Fruit fly (Drosophila melanogaster) whole organism, wandering third instar larva: Measurements from ENCODE around the gene norpA.

Source experiments
- Abd-B ChIP-seq: fragments of >200 bp; optimal IDR thresholded peaks from 2 replicates; lab custom pipeline; 2017; ENCODE audit warnings: missing biosample characterization, missing genetic modification characterization
- CG32264 ChIP-seq: fragments of 200-800 bp; sonication (Bioruptor generic); optimal IDR thresholded peaks from 2 replicates; lab custom pipeline; 2016; ENCODE audit warnings: missing biosample characterization, missing genetic modification characterization
- CG9705 ChIP-seq: fragments of 200-800 bp; sonication (Bioruptor generic); optimal IDR thresholded peaks from 2 replicates; lab custom pipeline; 2018; ENCODE audit warnings: missing biosample characterization, mild to moderate bottlenecking, missing genetic modification characterization
- CrebA ChIP-seq: fragments of 200-800 bp; sonication (Bioruptor generic); optimal IDR thresholded peaks from 2 replicates; lab custom pipeline; 2016; ENCODE audit warnings: missing biosample characterization, mild to moderate bottlenecking, missing genetic modification characterization, borderline replicate concordance
- Dfd ChIP-seq: fragments of >200 bp; optimal IDR thresholded peaks from 2 replicates; lab custom pipeline; 2017; ENCODE audit warnings: missing biosample characterization, missing genetic modification characterization
- Dif ChIP-seq: fragments of 200-275, 200-300 bp; sonication (Bioruptor generic); optimal IDR thresholded peaks from 2 replicates; lab custom pipeline; 2018; ENCODE audit warnings: missing biosample characterization, missing genetic modification characterization; ENCODE audit not compliant: partially characterized antibody
- GATAd ChIP-seq: sonication (Bioruptor generic); optimal IDR thresholded peaks from 2 replicates; lab custom pipeline; 2016; ENCODE audit warnings: missing biosample characterization, missing genetic modification characterization
- HLH106 ChIP-seq: fragments of 200-800 bp; optimal IDR thresholded peaks from 3 replicates; lab custom pipeline; 2019; ENCODE audit warnings: missing biosample characterization, mild to moderate bottlenecking, missing genetic modification characterization, moderate library complexity
- Hnf4 ChIP-seq: fragments of 200-800 bp; sonication (Bioruptor generic); optimal IDR thresholded peaks from 2 replicates; lab custom pipeline; 2016; ENCODE audit warnings: missing biosample characterization, mild to moderate bottlenecking, missing genetic modification characterization
- Hr78 ChIP-seq: fragments of >200 bp; optimal IDR thresholded peaks from 2 replicates; lab custom pipeline; 2017; ENCODE audit warnings: missing biosample characterization, missing genetic modification characterization
- Hr83 ChIP-seq: fragments of 200-300 bp; sonication (Bioruptor generic); optimal IDR thresholded peaks from 2 replicates; lab custom pipeline; 2016; ENCODE audit warnings: missing biosample characterization, mild to moderate bottlenecking, missing genetic modification characterization, moderate library complexity; ENCODE audit not compliant: poor library complexity, severe bottlenecking
- Jra ChIP-seq: sonication (Bioruptor generic); optimal IDR thresholded peaks from 2 replicates; lab custom pipeline; 2016; ENCODE audit warnings: missing biosample characterization, missing genetic modification characterization
- Mio ChIP-seq: sonication (Bioruptor generic); optimal IDR thresholded peaks from 2 replicates; lab custom pipeline; 2016; ENCODE audit warnings: missing biosample characterization, missing genetic modification characterization
- Myc ChIP-seq: fragments of >200 bp; optimal IDR thresholded peaks from 2 replicates; lab custom pipeline; 2017
- N ChIP-seq: fragments of >200 bp; optimal IDR thresholded peaks from 2 replicates; lab custom pipeline; 2018; ENCODE audit warnings: missing biosample characterization, missing external identifiers, missing genetic modification characterization
- OdsH ChIP-seq: fragments of 200-800 bp; sonication (Bioruptor generic); optimal IDR thresholded peaks from 2 replicates; lab custom pipeline; 2016; ENCODE audit warnings: missing biosample characterization, mild to moderate bottlenecking, missing genetic modification characterization
- Rel ChIP-seq, 2 experiments: fragments of 200-800 bp; sonication (Bioruptor generic) in 1 of 2; optimal IDR thresholded peaks; 2 replicates in 1 of 2; 3 replicates in 1 of 2; lab custom pipeline; 2016 to 2019; ENCODE audit warnings: mild to moderate bottlenecking in 2 of 2, missing biosample characterization in 2 of 2, missing genetic modification characterization in 2 of 2, moderate library complexity in 1 of 2
- Sp1 ChIP-seq: fragments of 200-800 bp; sonication (Bioruptor generic); optimal IDR thresholded peaks from 3 replicates; lab custom pipeline; 2019; ENCODE audit warnings: missing biosample characterization, mild to moderate bottlenecking, missing genetic modification characterization, moderate library complexity
- Vsx2 ChIP-seq: fragments of 200-300, 225-300 bp; sonication (Bioruptor generic); optimal IDR thresholded peaks from 2 replicates; lab custom pipeline; 2018; ENCODE audit warnings: missing biosample characterization, missing genetic modification characterization; ENCODE audit not compliant: partially characterized antibody
- br ChIP-seq: fragments of 200-800 bp; sonication (Bioruptor generic); optimal IDR thresholded peaks from 2 replicates; lab custom pipeline; 2016; ENCODE audit warnings: missing biosample characterization, missing genetic modification characterization
- brk ChIP-seq: fragments of 200-800 bp; sonication (Bioruptor generic); optimal IDR thresholded peaks from 2 replicates; lab custom pipeline; 2016; ENCODE audit warnings: missing biosample characterization, mild to moderate bottlenecking, missing genetic modification characterization
- dl ChIP-seq, 2 experiments: fragments of 175-275, 200-275 bp in 1 of 2; fragments of 200-275 bp in 1 of 2; sonication (Bioruptor generic); optimal IDR thresholded peaks; lab custom pipeline; 2018; ENCODE audit warnings: mild to moderate bottlenecking in 2 of 2, missing biosample characterization in 2 of 2, missing genetic modification characterization in 2 of 2, moderate library complexity in 2 of 2; ENCODE audit not compliant: partially characterized antibody in 2 of 2, insufficient read depth in 1 of 2
- dmrt93B ChIP-seq: fragments of 200-800 bp; sonication (Bioruptor generic); optimal IDR thresholded peaks from 2 replicates; lab custom pipeline; 2018; ENCODE audit warnings: missing biosample characterization, mild to moderate bottlenecking, missing genetic modification characterization
- dsf ChIP-seq: sonication (Bioruptor generic); optimal IDR thresholded peaks from 2 replicates; lab custom pipeline; 2016; ENCODE audit warnings: missing biosample characterization, missing genetic modification characterization, borderline replicate concordance
- ey ChIP-seq: fragments of 200-800 bp; sonication (Bioruptor generic); optimal IDR thresholded peaks from 2 replicates; lab custom pipeline; 2016; ENCODE audit warnings: missing biosample characterization, missing genetic modification characterization
- foxo ChIP-seq, 2 experiments: fragments of 200-800 bp; sonication (Bioruptor generic); optimal IDR thresholded peaks; 2 replicates in 1 of 2; 3 replicates in 1 of 2; lab custom pipeline; 2016 to 2017; ENCODE audit warnings: missing biosample characterization in 2 of 2, missing genetic modification characterization in 2 of 2
- fru ChIP-seq: fragments of 200-800 bp; sonication (Bioruptor generic); optimal IDR thresholded peaks from 3 replicates; lab custom pipeline; 2016; ENCODE audit warnings: missing biosample characterization, mild to moderate bottlenecking, missing genetic modification characterization
- h ChIP-seq: fragments of 200-800 bp; sonication (Bioruptor generic); optimal IDR thresholded peaks from 3 replicates; lab custom pipeline; 2016; ENCODE audit warnings: missing biosample characterization, mild to moderate bottlenecking, missing genetic modification characterization
- jim ChIP-seq: fragments of 175-275, 200-325 bp; sonication (Bioruptor generic); optimal IDR thresholded peaks from 2 replicates; lab custom pipeline; 2016; ENCODE audit warnings: missing biosample characterization, mild to moderate bottlenecking, missing genetic modification characterization
- lola ChIP-seq: fragments of >200 bp; optimal IDR thresholded peaks from 2 replicates; lab custom pipeline; 2017; ENCODE audit warnings: missing biosample characterization, missing genetic modification characterization
- pan ChIP-seq: fragments of >200 bp; optimal IDR thresholded peaks from 2 replicates; lab custom pipeline; 2017
- psq ChIP-seq: fragments of 200-800 bp; sonication (Bioruptor generic); optimal IDR thresholded peaks from 3 replicates; lab custom pipeline; 2017; ENCODE audit warnings: missing biosample characterization, mild to moderate bottlenecking, missing genetic modification characterization, moderate library complexity
- rgr ChIP-seq: fragments of 200-800 bp; sonication (Bioruptor generic); optimal IDR thresholded peaks from 3 replicates; lab custom pipeline; 2016; ENCODE audit warnings: missing biosample characterization, mild to moderate bottlenecking, missing genetic modification characterization
- sage ChIP-seq: fragments of 200-800 bp; sonication (Bioruptor generic); optimal IDR thresholded peaks from 2 replicates; lab custom pipeline; 2016; ENCODE audit warnings: missing biosample characterization, mild to moderate bottlenecking, missing genetic modification characterization
- sv ChIP-seq: fragments of 200-800 bp; sonication (Bioruptor generic); optimal IDR thresholded peaks from 3 replicates; lab custom pipeline; 2016; ENCODE audit warnings: missing biosample characterization, missing genetic modification characterization
- tai ChIP-seq: sonication (Bioruptor generic); optimal IDR thresholded peaks from 2 replicates; lab custom pipeline; 2016; ENCODE audit warnings: missing biosample characterization, missing genetic modification characterization
- usp ChIP-seq: fragments of >200 bp; optimal IDR thresholded peaks from 2 replicates; lab custom pipeline; 2017; ENCODE audit warnings: missing biosample characterization, missing genetic modification characterization
- woc ChIP-seq: sonication (Bioruptor generic); optimal IDR thresholded peaks from 2 replicates; lab custom pipeline; 2016; ENCODE audit warnings: missing biosample characterization, mild to moderate bottlenecking, missing genetic modification characterization

norpA gene

DNA sequence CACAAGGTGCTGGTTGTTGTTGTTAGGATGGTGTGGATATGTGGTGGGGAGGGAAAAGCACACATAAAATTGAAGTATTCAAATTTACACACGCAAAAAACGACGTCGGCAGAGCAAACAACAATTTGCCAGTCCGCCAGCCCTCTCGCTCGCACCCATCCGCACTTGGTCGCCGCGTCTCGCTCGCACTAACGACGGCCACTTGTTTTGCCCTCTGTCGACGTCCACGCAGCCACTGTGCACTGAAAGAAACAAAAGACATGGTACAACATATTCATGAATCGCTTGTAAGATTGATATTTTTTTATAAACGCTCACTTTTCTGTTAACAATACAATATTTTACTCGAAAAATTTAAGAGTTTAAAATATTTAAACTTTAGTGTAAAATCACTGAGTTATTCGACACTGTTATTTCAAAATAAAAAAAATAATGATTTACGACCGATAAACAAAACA lies 1.5 kb downstream of the norpA start (continued):
- no peak for TF ChIP-seq Mio (GFP tag; lab: Kevin White, UChicago)
- TF ChIP-seq Sp1 (GFP tag; lab: Kevin White, UChicago) = peak; percentile 76
- peak; percentile 80 for TF ChIP-seq ey (GFP tag; lab: Kevin White, UChicago)
- no peak for TF ChIP-seq jim
- TF ChIP-seq usp (GFP tag; lab: Kevin White, UChicago) = no peak
- TF ChIP-seq rgr (GFP tag; lab: Kevin White, UChicago) = peak; percentile 78
- TF ChIP-seq pan (lab: Kevin White, UChicago) = no peak
- TF ChIP-seq CrebA (GFP tag; lab: Kevin White, UChicago) = no peak
- peak; percentile 77 for TF ChIP-seq HLH106
- peak; percentile 60 for TF ChIP-seq dmrt93B
- no peak for TF ChIP-seq dsf (GFP tag; lab: Kevin White, UChicago)
- TF ChIP-seq Myc (lab: Kevin White, UChicago) = no peak
- TF ChIP-seq dl (GFP tag; optimal IDR thresholded peaks at IDR 0.05; lab: Kevin White, UChicago; ENCODE audit: insufficient read depth in 1 of 2, partially characterized antibody in 2 of 2) = peak in 1 of 2 experiments; percentile 32
- peak; percentile 77 for TF ChIP-seq h
- no peak for TF ChIP-seq lola (GFP tag; lab: Kevin White, UChicago)
- TF ChIP-seq Dif (GFP tag; lab: Kevin White, UChicago) = no peak

DNA sequence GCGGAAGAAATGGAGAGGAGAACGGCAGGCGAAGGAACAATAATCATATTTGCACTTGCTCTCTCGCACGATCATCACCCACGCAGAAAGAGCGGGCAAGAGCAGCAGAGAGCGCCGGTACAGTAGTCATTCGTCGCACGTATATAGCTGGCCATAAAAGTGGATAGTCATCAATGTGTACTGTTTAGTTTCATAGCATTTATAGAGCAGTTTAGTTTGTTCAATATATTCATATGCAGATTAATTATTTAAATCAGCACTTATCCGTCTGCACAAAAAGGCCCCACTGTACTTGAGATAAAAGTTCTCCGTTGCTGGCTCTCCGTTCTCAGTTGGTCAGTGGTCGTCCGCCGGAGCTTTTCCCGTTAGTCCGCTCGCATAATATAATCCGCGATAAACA lies 2.4 kb downstream of the norpA start:
- peak; percentile 98 for TF ChIP-seq Hr83 (GFP tag; lab: Kevin White, UChicago)
- TF ChIP-seq dl (GFP tag; optimal IDR thresholded peaks at IDR 0.05; lab: Kevin White, UChicago; ENCODE audit: insufficient read depth in 1 of 2, partially characterized antibody in 2 of 2) = peak in 1 of 2 experiments; percentile 37
- TF ChIP-seq Vsx2 = no peak
- TF ChIP-seq HLH106 = peak; percentile 100
- peak; percentile 32 for TF ChIP-seq Dif (GFP tag; lab: Kevin White, UChicago)
- TF ChIP-seq h = peak; percentile 100
- peak; percentile 95 for TF ChIP-seq Mio (GFP tag; lab: Kevin White, UChicago)
- TF ChIP-seq CG9705 (GFP tag; lab: Kevin White, UChicago) = peak; percentile 99
- TF ChIP-seq Rel (GFP tag; optimal IDR thresholded peaks at IDR 0.05; lab: Kevin White, UChicago) = peak; percentile 92
- TF ChIP-seq Rel (tag; optimal IDR thresholded peaks at IDR 0.05; lab: Kevin White, UChicago) = peak; percentile 95
- peak; percentile 96 for TF ChIP-seq jim
- TF ChIP-seq GATAd = peak; percentile 99
- TF ChIP-seq dsf (GFP tag; lab: Kevin White, UChicago) = peak; percentile 95
- TF ChIP-seq lola (GFP tag; lab: Kevin White, UChicago) = no peak
- peak; percentile 99 for TF ChIP-seq OdsH (GFP tag; lab: Kevin White, UChicago)
- peak; percentile 98 to 100 for TF ChIP-seq foxo (GFP tag; optimal IDR thresholded peaks at IDR 0.05; lab: Kevin White, UChicago)
- TF ChIP-seq Hr78 (GFP tag; lab: Kevin White, UChicago) = no peak
- TF ChIP-seq dmrt93B = peak; percentile 99
- TF ChIP-seq woc (GFP tag; lab: Kevin White, UChicago) = peak; percentile 98
- peak; percentile 99 for TF ChIP-seq Hnf4 (GFP tag; lab: Kevin White, UChicago)
- TF ChIP-seq br (GFP tag; lab: Kevin White, UChicago) = peak; percentile 99
- no peak for TF ChIP-seq pan (lab: Kevin White, UChicago)
- no peak for TF ChIP-seq Myc (lab: Kevin White, UChicago)
- TF ChIP-seq brk (GFP tag; lab: Kevin White, UChicago) = peak; percentile 97
- TF ChIP-seq N (GFP tag; lab: Kevin White, UChicago) = no peak
- peak; percentile 99 for TF ChIP-seq psq
- peak; percentile 100 for TF ChIP-seq ey (GFP tag; lab: Kevin White, UChicago)
- TF ChIP-seq sage (GFP tag; lab: Kevin White, UChicago) = peak; percentile 98
- TF ChIP-seq Jra (GFP tag; lab: Kevin White, UChicago) = peak; percentile 99
- peak; percentile 97 for TF ChIP-seq sv
- TF ChIP-seq CrebA (GFP tag; lab: Kevin White, UChicago) = peak; percentile 91
- peak; percentile 99 for TF ChIP-seq fru
- no peak for TF ChIP-seq usp (GFP tag; lab: Kevin White, UChicago)
- TF ChIP-seq Abd-B (GFP tag; lab: Kevin White, UChicago) = no peak
- TF ChIP-seq rgr (GFP tag; lab: Kevin White, UChicago) = peak; percentile 99
- peak; percentile 95 for TF ChIP-seq Dfd (GFP tag; lab: Kevin White, UChicago)
- peak; percentile 98 for TF ChIP-seq CG32264 (GFP tag; lab: Kevin White, UChicago)
- peak; percentile 98 for TF ChIP-seq tai (GFP tag; lab: Kevin White, UChicago)
- peak; percentile 99 for TF ChIP-seq Sp1 (GFP tag; lab: Kevin White, UChicago)
